Worm (Caenorhabditis elegans): Measurements from ENCODE around the gene Y57G11C.33.

DNA sequence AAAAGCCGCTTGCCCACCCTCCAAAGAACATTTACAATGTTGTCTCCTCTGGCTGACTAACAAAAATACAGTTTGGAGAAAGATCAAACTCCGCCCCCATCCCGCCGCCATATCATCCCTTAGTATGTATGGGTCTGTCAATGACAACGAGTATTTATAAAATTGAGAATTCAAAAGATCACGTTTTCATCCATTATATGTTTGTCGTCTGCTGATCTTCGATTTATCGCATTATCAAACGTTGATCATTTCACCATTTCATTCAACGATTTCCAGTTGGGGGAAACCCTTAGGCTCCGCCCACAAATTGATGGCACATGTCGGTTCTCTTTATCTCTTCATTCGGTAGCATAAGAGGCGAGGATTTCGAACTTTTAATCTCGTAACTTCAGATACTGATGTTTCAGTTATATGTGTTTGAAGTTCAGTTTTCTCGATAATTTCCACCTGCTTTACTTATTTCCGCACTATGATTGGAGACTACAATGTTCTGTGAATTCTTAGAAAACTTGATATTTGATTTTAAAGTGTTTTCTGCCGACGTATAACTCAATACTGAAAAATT, 42.6 kb upstream of the Y57G11C.33 start:
- no peak for TF ChIP-seq him-1 (tag; optimal IDR thresholded peaks at IDR 0.05)
- no peak for TF ChIP-seq dao-5 (tag; optimal IDR thresholded peaks at IDR 0.05)
